Worm (Caenorhabditis elegans): ENCODE results near the gene srd-66.

ce11 chrIII:1997569-1997968 lies 15.1 kb upstream of the srd-66 start, which contains the start of gene lgc-42:
- TF ChIP-seq fos-1 (tag; optimal IDR thresholded peaks at IDR 0.05): no peak
- TF ChIP-seq ama-1 (optimal IDR thresholded peaks at IDR 0.05): no peak
- TF ChIP-seq ceh-16 (tag; optimal IDR thresholded peaks at IDR 0.05): no peak
- TF ChIP-seq skn-1 (tag; optimal IDR thresholded peaks at IDR 0.05): no peak
- no peak for TF ChIP-seq nhr-25 (tag; optimal IDR thresholded peaks at IDR 0.05)
